Worm (Caenorhabditis elegans): ENCODE measurements around the gene B0294.1.

DNA sequence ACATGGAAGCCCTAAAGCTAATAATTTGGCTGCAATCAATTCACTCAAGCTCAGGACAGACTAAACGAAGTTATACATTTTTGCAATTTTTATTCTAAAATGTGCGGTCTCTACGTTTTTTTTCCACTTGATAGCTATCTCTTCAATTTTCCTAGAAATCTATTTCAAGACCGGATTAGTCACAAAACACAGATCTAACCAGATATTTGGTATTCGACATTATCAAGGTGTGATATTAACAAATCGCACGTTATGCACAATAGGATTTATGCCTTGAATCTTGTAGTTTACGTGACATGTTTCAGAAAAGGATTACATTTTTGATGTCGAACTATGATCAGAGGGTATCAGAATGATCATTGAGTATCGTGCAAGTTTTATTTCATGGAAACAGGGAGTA, 4.3 kb upstream of the B0294.1 start:
- TF ChIP-seq isw-1 (GFP tag; IDR thresholded peaks at IDR 0.05), result no peak
- TF ChIP-seq nhr-28 (tag; optimal IDR thresholded peaks at IDR 0.05), result no peak
- TF ChIP-seq lin-39 (tag; optimal IDR thresholded peaks at IDR 0.05), result no peak
- TF ChIP-seq nhr-90 (tag; optimal IDR thresholded peaks at IDR 0.05; ENCODE audit: poor library complexity), result no peak
- TF ChIP-seq nhr-11 (tag; optimal IDR thresholded peaks at IDR 0.05), result no peak
- TF ChIP-seq zag-1 (tag; optimal IDR thresholded peaks at IDR 0.05), result no peak
- TF ChIP-seq Y116A8C.19 (tag; optimal IDR thresholded peaks at IDR 0.05; ENCODE audit: borderline replicate concordance), result no peak
- no peak for TF ChIP-seq irx-1 (tag; optimal IDR thresholded peaks at IDR 0.05)
- TF ChIP-seq nhr-12 (tag; optimal IDR thresholded peaks at IDR 0.05), result no peak
- TF ChIP-seq nhr-76 (tag; optimal IDR thresholded peaks at IDR 0.05), result no peak

All from whole organism, L1 larva.